Worm (Caenorhabditis elegans) whole organism, midembryonic: ENCODE results near the gene F17C11.2.

Experiments
- T22C8.4 ChIP-seq: fragments of 200-800 bp; sonication (Bioruptor generic); IDR thresholded peaks from 2 replicates; pipeline ENCODE4 v1.3.6; 2022; ENCODE audit warnings: missing genetic modification characterization, missing compliant biosample characterization
- cog-1 ChIP-seq: sonication (generic microtip); optimal IDR thresholded peaks from 2 replicates; lab custom pipeline; 2016; ENCODE audit warnings: missing genetic modification characterization, missing compliant biosample characterization
- flt-1 ChIP-seq: fragments of 200-800 bp; sonication (Bioruptor generic); IDR thresholded peaks from 2 replicates; pipeline ENCODE4 v1.3.6; 2022; ENCODE audit warnings: missing genetic modification characterization, missing compliant biosample characterization
- klf-2 ChIP-seq: fragments of 200-800 bp; sonication (Bioruptor generic); conservative IDR thresholded peaks from 2 replicates; pipeline ENCODE4 v1.3.6; 2022; ENCODE audit warnings: missing genetic modification reagents, missing genetic modification characterization, missing compliant biosample characterization
- med-1 ChIP-seq: sonication (generic microtip); optimal IDR thresholded peaks from 2 replicates; lab custom pipeline; 2017; ENCODE audit warnings: missing genetic modification characterization, mild to moderate bottlenecking, missing compliant biosample characterization, antibody characterized with exemption, missing genetic modification reagents; ENCODE audit not compliant: insufficient read depth
- ref-1 ChIP-seq: fragments of 200-800 bp; sonication (Bioruptor generic); conservative IDR thresholded peaks from 2 replicates; pipeline ENCODE4 v1.3.6; 2022; ENCODE audit warnings: missing genetic modification reagents, missing genetic modification characterization, missing compliant biosample characterization
- tab-1 ChIP-seq: fragments of 200-800 bp; sonication (Bioruptor generic); IDR thresholded peaks from 2 replicates; pipeline ENCODE4 v1.3.6; 2022; ENCODE audit warnings: missing genetic modification characterization, missing compliant biosample characterization
- ztf-23 ChIP-seq: fragments of 200-800 bp; sonication (Bioruptor generic); IDR thresholded peaks from 2 replicates; pipeline ENCODE4 v1.3.6; 2022; ENCODE audit warnings: missing genetic modification reagents, missing genetic modification characterization, missing compliant biosample characterization
- ztf-29 ChIP-seq: fragments of 200-800 bp; sonication (Bioruptor generic); IDR thresholded peaks from 2 replicates; pipeline ENCODE4 v1.3.6; 2022; ENCODE audit warnings: missing genetic modification reagents, missing genetic modification characterization, missing compliant biosample characterization

F17C11.2 gene

DNA sequence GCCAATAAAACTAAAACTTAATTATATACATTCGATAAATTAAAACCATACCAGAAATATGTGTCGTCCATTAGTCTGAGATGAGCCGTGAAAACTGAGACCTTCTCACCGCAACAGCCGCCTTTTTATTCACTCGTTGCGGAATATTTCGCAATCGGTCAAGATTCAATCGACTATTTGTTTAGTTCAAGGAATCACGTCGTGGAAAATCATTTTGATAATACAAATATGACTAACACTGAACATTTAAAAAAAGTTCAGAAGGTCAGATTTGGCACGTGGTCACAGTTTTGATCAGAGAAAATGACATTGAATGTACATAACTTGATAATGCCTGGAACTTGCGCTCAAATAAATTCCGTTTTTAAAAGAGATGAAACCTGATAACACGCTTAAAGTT, 9.3 kb upstream of the F17C11.2 start, which contains the start of gene F17C11.11:
Gene F17C11.11, minus strand, starts transcription at position 79 of the 400 bp plus-strand sequence.
- TF ChIP-seq ztf-23 (GFP tag; lab: Robert Waterston, UW) (no peak), tab-1 (GFP tag; lab: Robert Waterston, UW) (no peak), ref-1 (GFP tag; lab: Robert Waterston, UW) (no peak), klf-2 (GFP tag; lab: Robert Waterston, UW) (no peak), flt-1 (GFP tag; lab: Robert Waterston, UW) (no peak), cog-1 (no peak), ztf-29 (GFP tag; lab: Robert Waterston, UW) (no peak), T22C8.4 (GFP tag; lab: Robert Waterston, UW) (no peak), med-1 (no peak)

DNA sequence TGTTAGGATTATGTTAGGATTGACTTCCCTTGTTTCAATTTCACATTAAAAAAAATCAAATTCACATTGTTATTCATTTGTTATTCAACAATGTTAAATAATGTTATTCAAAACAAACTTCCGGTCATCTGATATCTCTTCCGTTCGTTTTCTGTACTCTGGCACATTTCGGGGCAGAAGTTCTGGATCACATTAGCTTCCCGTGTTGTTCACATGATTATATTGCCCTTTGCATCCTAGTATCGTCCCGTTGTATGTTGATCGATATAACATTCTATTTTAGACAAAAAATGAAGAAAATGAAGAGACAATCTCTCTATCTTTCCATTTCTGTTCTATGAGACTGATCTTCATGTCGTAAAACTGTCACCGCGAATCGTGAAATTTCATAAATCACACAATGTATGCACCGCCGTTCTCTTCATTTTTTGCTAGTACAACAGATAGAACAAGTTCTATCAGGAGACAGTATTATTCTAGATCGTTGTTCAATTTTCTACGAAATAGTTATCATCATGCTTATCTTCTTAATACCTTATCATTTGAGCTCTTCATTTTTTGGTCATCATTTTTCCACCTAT, 8.0 kb upstream of the F17C11.2 start:
- TF ChIP-seq flt-1 (GFP tag; lab: Robert Waterston, UW) (no peak), med-1 (no peak), ref-1 (GFP tag; lab: Robert Waterston, UW) (no peak)

DNA sequence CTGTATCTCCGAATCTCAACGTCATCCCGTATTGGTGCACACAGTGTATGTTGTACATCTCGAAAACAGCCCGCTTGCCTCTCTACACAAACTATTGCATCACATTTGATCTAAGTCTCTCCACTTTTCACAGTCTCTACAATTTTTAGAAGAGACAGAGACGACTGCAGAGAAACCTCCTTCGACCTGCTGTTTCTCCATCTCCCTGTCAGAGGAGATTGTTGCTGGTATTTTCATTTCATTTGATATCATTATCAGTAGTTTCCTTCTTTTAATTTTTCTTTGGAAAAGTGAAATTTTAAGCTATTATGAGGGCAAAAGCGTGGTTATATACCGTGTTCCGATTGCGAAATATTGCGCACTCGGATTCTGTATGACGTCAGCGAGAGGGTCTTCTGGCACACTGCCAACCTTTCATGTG, 7.4 kb upstream of the F17C11.2 start:
- TF ChIP-seq cog-1 = peak; percentile 14
- no peak for TF ChIP-seq flt-1 (GFP tag; lab: Robert Waterston, UW)
- no peak for TF ChIP-seq ref-1 (GFP tag; lab: Robert Waterston, UW)
- no peak for TF ChIP-seq ztf-23 (GFP tag; lab: Robert Waterston, UW)
- no peak for TF ChIP-seq med-1
- no peak for TF ChIP-seq tab-1 (GFP tag; lab: Robert Waterston, UW)
- TF ChIP-seq klf-2 (GFP tag; lab: Robert Waterston, UW) = no peak
- TF ChIP-seq ztf-29 (GFP tag; lab: Robert Waterston, UW) = no peak

DNA sequence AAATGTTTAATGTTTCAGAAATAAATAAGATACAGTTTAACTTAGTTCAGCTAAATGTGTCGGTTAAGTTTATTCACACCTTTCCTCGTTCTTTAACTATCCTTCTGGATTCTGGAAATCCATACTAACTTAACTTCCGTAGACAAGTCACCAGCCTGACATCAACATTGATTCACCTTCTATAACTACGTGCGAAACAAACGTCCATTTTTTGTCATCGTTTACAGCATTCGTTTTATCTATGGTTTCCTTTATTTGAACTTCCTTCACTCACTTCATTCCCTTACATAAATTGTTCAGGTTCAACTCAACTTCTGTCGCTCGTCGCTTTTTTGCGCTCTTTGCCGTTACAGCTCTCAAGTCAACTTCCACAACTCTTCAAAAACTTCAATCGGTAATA, 6.9 kb upstream of the F17C11.2 start, which contains the start of gene F17C11.26:
Gene F17C11.26, plus strand, starts transcription at position 301 of the 400 bp plus-strand sequence.
- TF ChIP-seq T22C8.4 (GFP tag; lab: Robert Waterston, UW) = no peak
- TF ChIP-seq flt-1 (GFP tag; lab: Robert Waterston, UW) = no peak
- TF ChIP-seq klf-2 (GFP tag; lab: Robert Waterston, UW) = no peak
- TF ChIP-seq tab-1 (GFP tag; lab: Robert Waterston, UW) = no peak
- no peak for TF ChIP-seq cog-1
- TF ChIP-seq ztf-29 (GFP tag; lab: Robert Waterston, UW) = no peak
- TF ChIP-seq ztf-23 (GFP tag; lab: Robert Waterston, UW) = no peak
- no peak for TF ChIP-seq ref-1 (GFP tag; lab: Robert Waterston, UW)
- no peak for TF ChIP-seq med-1

DNA sequence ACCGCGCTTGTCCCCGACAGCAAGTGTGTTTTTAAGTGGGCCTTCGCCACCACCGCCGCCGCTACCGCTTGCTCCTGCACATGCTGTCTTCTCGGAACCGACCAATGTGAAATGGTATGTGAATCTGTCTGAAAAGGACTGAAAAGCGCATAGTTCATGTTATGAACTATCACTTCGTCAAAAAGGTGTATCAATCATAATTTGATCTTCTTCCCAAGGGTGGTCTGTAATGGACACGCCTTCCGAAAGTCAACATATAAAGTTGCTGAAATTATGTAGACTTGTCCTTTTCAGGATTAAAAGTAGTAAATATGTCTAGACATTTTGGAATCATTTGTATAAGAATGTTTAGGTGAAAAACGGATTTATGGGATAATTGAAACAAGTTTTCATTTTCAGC, 5.9 kb upstream of the F17C11.2 start, which contains the start of gene zip-9:
Gene zip-9, plus strand, starts transcription at position 301 of the 400 bp plus-strand sequence.
- no peak for TF ChIP-seq tab-1 (GFP tag; lab: Robert Waterston, UW)
- TF ChIP-seq T22C8.4 (GFP tag; lab: Robert Waterston, UW) = no peak
- no peak for TF ChIP-seq ztf-29 (GFP tag; lab: Robert Waterston, UW)
- no peak for TF ChIP-seq ref-1 (GFP tag; lab: Robert Waterston, UW)
- TF ChIP-seq ztf-23 (GFP tag; lab: Robert Waterston, UW) = no peak
- no peak for TF ChIP-seq cog-1
- no peak for TF ChIP-seq flt-1 (GFP tag; lab: Robert Waterston, UW)
- TF ChIP-seq med-1 = no peak
- no peak for TF ChIP-seq klf-2 (GFP tag; lab: Robert Waterston, UW)

DNA sequence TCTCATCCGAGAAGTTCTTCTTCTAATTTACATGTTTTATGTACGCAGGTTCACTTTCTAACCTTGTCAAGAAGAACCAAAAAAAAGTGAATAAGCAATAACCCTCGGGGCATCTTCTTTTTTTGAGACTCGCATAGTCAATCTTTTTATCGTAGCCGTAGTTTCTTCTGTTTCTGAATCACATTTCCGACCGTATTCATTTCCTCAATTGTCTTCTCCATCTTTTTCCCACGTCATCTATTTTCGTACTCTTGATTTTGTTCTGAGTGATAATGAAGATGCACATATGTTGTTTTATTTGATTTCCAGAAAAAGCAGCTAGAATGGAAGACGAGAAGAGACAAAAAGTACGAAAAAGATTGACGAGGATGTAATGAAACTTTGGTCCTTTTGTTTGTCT, 3.1 kb upstream of the F17C11.2 start:
- no peak for TF ChIP-seq ref-1 (GFP tag; lab: Robert Waterston, UW)
- TF ChIP-seq flt-1 (GFP tag; lab: Robert Waterston, UW) = no peak
- no peak for TF ChIP-seq T22C8.4 (GFP tag; lab: Robert Waterston, UW)
- no peak for TF ChIP-seq cog-1
- TF ChIP-seq ztf-29 (GFP tag; lab: Robert Waterston, UW) = no peak
- TF ChIP-seq klf-2 (GFP tag; lab: Robert Waterston, UW) = no peak
- no peak for TF ChIP-seq med-1
- no peak for TF ChIP-seq ztf-23 (GFP tag; lab: Robert Waterston, UW)
- TF ChIP-seq tab-1 (GFP tag; lab: Robert Waterston, UW) = no peak

DNA sequence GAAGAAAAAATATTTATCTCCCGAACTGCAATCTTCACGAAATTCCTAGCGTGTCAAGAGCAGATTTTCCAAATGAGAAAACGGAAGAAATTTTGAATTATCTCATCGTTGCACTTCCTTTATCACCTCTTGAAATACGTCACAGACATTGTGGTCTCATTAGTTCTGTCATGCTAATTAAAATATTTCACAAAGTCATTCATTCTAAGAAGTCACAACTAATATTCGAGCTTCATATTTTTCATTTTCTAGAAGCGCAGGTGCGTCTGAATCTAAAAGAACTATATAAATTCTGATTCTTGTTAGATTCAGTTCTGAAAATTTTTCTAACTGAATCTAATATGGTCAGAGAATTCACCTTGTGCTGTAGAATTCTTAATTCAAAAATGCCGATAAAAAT, 820 bp upstream of the F17C11.2 start:
- no peak for TF ChIP-seq med-1
- TF ChIP-seq ref-1 (GFP tag; lab: Robert Waterston, UW) = no peak
- TF ChIP-seq ztf-29 (GFP tag; lab: Robert Waterston, UW) = no peak
- no peak for TF ChIP-seq klf-2 (GFP tag; lab: Robert Waterston, UW)
- TF ChIP-seq cog-1 = no peak
- no peak for TF ChIP-seq T22C8.4 (GFP tag; lab: Robert Waterston, UW)
- TF ChIP-seq tab-1 (GFP tag; lab: Robert Waterston, UW) = no peak
- no peak for TF ChIP-seq flt-1 (GFP tag; lab: Robert Waterston, UW)
- TF ChIP-seq ztf-23 (GFP tag; lab: Robert Waterston, UW) = no peak

DNA sequence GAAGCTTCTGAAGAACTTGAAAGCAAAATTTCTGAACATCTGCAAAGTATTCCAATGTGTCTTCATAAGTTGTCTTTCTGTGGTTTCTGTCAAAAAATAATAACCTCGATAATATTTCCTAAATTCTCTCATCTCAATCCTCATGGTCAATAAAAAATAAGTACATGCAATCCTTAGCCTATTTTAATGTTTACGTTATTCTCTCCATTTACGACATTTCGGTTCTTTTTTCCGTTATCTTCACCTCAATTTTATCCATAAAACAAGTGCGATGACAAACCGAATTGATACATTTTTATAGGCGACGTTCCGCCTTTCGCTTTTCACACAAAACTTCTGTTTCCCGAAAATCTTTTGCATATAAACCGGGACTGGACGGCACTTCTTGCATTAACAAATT, 1.5 kb downstream of the F17C11.2 start, which contains the start of gene col-153:
Gene col-153, plus strand, starts transcription at position 301 of the 400 bp plus-strand sequence.
- TF ChIP-seq ztf-29 (GFP tag; lab: Robert Waterston, UW) = no peak
- TF ChIP-seq T22C8.4 (GFP tag; lab: Robert Waterston, UW) = no peak
- no peak for TF ChIP-seq cog-1
- TF ChIP-seq tab-1 (GFP tag; lab: Robert Waterston, UW) = no peak
- no peak for TF ChIP-seq ztf-23 (GFP tag; lab: Robert Waterston, UW)
- TF ChIP-seq med-1 = no peak
- no peak for TF ChIP-seq flt-1 (GFP tag; lab: Robert Waterston, UW)
- TF ChIP-seq klf-2 (GFP tag; lab: Robert Waterston, UW) = no peak
- TF ChIP-seq ref-1 (GFP tag; lab: Robert Waterston, UW) = no peak

DNA sequence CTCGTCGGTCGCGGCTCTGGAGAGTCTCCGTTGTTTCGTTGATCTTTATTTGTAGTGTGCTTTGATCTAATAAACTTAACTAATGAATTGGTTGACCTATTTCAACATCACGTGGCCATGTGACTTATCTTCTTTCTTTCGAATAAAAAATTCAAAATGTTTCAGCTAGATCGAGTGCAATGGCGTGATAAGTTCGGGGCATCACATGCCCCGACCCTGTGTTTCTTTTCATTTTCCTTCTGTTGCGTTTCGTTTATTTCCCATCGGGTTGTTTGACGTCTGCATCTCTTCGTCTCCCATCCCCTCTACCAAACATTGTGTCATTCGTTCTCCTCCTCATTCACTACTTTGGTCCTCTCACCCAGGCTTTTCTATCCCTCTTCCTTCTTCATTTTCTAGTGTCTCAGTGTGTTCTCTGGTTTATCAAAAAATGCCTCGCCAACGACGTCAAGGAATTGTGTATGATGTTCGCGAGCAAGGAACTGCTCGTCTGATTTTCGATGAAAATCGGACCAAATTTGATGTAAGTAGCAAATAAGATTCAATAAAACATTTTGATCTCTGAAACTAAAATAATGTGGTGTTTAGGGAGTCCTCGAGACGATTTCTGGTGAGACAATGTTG, 3.7 kb downstream of the F17C11.2 start, which contains the start of gene F17C11.4:
Gene F17C11.4, plus strand, starts transcription at position 206 of the 624 bp plus-strand sequence.
- TF ChIP-seq ztf-29 (GFP tag; lab: Robert Waterston, UW) (no peak), ztf-23 (GFP tag; lab: Robert Waterston, UW) (peak; percentile 34; the same call in 1 of the 2 replicates)
